Fruit fly (Drosophila melanogaster) whole organism, embryonic: Measurements from ENCODE around the gene CG32829.
A peak's percentile ranks its signal among the peaks of the same experiment; 100 is the strongest.

Source experiments
- Abd-B ChIP-seq: fragments of 200-800 bp; sonication (Bioruptor generic); optimal IDR thresholded peaks from 2 replicates; lab custom pipeline; 2018; ENCODE audit warnings: missing biosample characterization, mild to moderate bottlenecking, missing genetic modification characterization, moderate library complexity
- Antp ChIP-seq: fragments of 200-800 bp; sonication (Bioruptor generic); optimal IDR thresholded peaks from 3 replicates; lab custom pipeline; 2016; ENCODE audit warnings: missing biosample characterization, missing genetic modification characterization
- Asciz ChIP-seq: fragments of 200-800 bp; sonication (Bioruptor generic); optimal IDR thresholded peaks from 2 replicates; lab custom pipeline; 2017; ENCODE audit warnings: missing biosample characterization, mild to moderate bottlenecking, missing genetic modification characterization, missing genetic modification reagents
- Atf3 ChIP-seq: fragments of 200-800 bp; sonication (Bioruptor generic); optimal IDR thresholded peaks from 3 replicates; lab custom pipeline; 2016; ENCODE audit warnings: missing biosample characterization, missing genetic modification characterization
- CG10979 ChIP-seq: fragments of 200-800 bp; sonication (Bioruptor generic); optimal IDR thresholded peaks from 2 replicates; lab custom pipeline; 2018; ENCODE audit warnings: missing biosample characterization, mild to moderate bottlenecking, missing genetic modification characterization, moderate library complexity
- CG11504 ChIP-seq: fragments of 200-800 bp; sonication (Bioruptor generic); optimal IDR thresholded peaks from 3 replicates; lab custom pipeline; 2019; ENCODE audit warnings: missing biosample characterization, mild to moderate bottlenecking, missing genetic modification characterization, moderate library complexity
- CG12155 ChIP-seq: fragments of 200-800 bp; sonication (Bioruptor generic); optimal IDR thresholded peaks from 3 replicates; lab custom pipeline; 2016; ENCODE audit warnings: missing biosample characterization, missing genetic modification characterization
- CG12391 ChIP-seq: fragments of 200-800 bp; sonication (Bioruptor generic); optimal IDR thresholded peaks from 3 replicates; lab custom pipeline; 2018; ENCODE audit warnings: missing biosample characterization, mild to moderate bottlenecking, missing genetic modification characterization, moderate library complexity
- CG12659 ChIP-seq: fragments of 200-800 bp; sonication (Bioruptor generic); optimal IDR thresholded peaks from 3 replicates; lab custom pipeline; 2017; ENCODE audit warnings: mild to moderate bottlenecking, missing biosample characterization, missing genetic modification reagents, missing genetic modification characterization
- CG16779 ChIP-seq: fragments of 200-800 bp; sonication (Bioruptor generic); IDR thresholded peaks from 2 replicates; pipeline ENCODE4 v1.3.6; 2022; ENCODE audit warnings: missing biosample characterization, missing genetic modification characterization
- CG1792 ChIP-seq: fragments of 200-800 bp; sonication (Bioruptor generic); optimal IDR thresholded peaks from 2 replicates; lab custom pipeline; 2016; ENCODE audit warnings: missing biosample characterization, missing genetic modification characterization
- CG18011 ChIP-seq: fragments of 200-800 bp; sonication (Bioruptor generic); optimal IDR thresholded peaks from 2 replicates; lab custom pipeline; 2017; ENCODE audit warnings: missing biosample characterization, missing genetic modification characterization, mild to moderate bottlenecking, moderate library complexity, missing genotype
- CG18764 ChIP-seq: fragments of 200-800 bp; sonication (Bioruptor generic); optimal IDR thresholded peaks from 3 replicates; lab custom pipeline; 2016; ENCODE audit warnings: missing biosample characterization, missing genetic modification characterization
- CG2120 ChIP-seq: fragments of 200-800 bp; sonication (Bioruptor generic); optimal IDR thresholded peaks from 3 replicates; lab custom pipeline; 2016; ENCODE audit warnings: missing biosample characterization, missing genetic modification characterization
- CG30020 ChIP-seq: fragments of 200-800 bp; optimal IDR thresholded peaks from 2 replicates; lab custom pipeline; 2019; ENCODE audit warnings: missing biosample characterization, mild to moderate bottlenecking, missing genetic modification characterization, moderate library complexity
- CG31365 ChIP-seq: fragments of 200-800 bp; sonication (Bioruptor generic); optimal IDR thresholded peaks from 2 replicates; lab custom pipeline; 2018; ENCODE audit warnings: missing biosample characterization, mild to moderate bottlenecking, missing genetic modification characterization
- CG32532 ChIP-seq: fragments of 200-800 bp; sonication (Bioruptor generic); IDR thresholded peaks from 2 replicates; pipeline ENCODE4 v1.3.6; 2022; ENCODE audit warnings: missing biosample characterization, missing genetic modification characterization
- CG3281 ChIP-seq: fragments of 200-800 bp; sonication (Bioruptor generic); optimal IDR thresholded peaks from 3 replicates; lab custom pipeline; 2017; ENCODE audit warnings: missing biosample characterization, mild to moderate bottlenecking, missing genetic modification characterization
- CG34224 ChIP-seq: fragments of 200-800 bp; sonication (Bioruptor generic); IDR thresholded peaks from 3 replicates; pipeline ENCODE4 v1.3.6; 2022; ENCODE audit warnings: missing biosample characterization, missing genetic modification characterization; ENCODE audit not compliant: partially characterized antibody
- CG3995 ChIP-seq: fragments of 200-800 bp; sonication (Bioruptor generic); optimal IDR thresholded peaks from 3 replicates; lab custom pipeline; 2016; ENCODE audit warnings: missing biosample characterization, missing genetic modification characterization
- CG4854 ChIP-seq: fragments of 200-800 bp; sonication (Bioruptor generic); optimal IDR thresholded peaks from 2 replicates; lab custom pipeline; 2016; ENCODE audit warnings: missing biosample characterization, missing genetic modification characterization, inconsistent platforms
- CG6765 ChIP-seq: fragments of 200-800 bp; sonication (Bioruptor generic); optimal IDR thresholded peaks from 3 replicates; lab custom pipeline; 2017; ENCODE audit warnings: missing biosample characterization, mild to moderate bottlenecking, missing genetic modification characterization
- CG9437 ChIP-seq: fragments of 200-800 bp; sonication (Bioruptor generic); optimal IDR thresholded peaks from 2 replicates; lab custom pipeline; 2018; ENCODE audit warnings: missing biosample characterization, mild to moderate bottlenecking, missing genetic modification characterization
- Camta ChIP-seq: fragments of 200-800 bp; sonication (Bioruptor generic); optimal IDR thresholded peaks from 2 replicates; lab custom pipeline; 2016; ENCODE audit warnings: missing biosample characterization, missing genetic modification characterization
- D19A ChIP-seq: fragments of 200-800 bp; optimal IDR thresholded peaks from 3 replicates; lab custom pipeline; 2019; ENCODE audit warnings: missing biosample characterization, mild to moderate bottlenecking, missing genetic modification characterization, moderate library complexity
- Dbx ChIP-seq: fragments of 200-800 bp; sonication (Bioruptor generic); IDR thresholded peaks from 3 replicates; pipeline ENCODE4 v1.3.6; 2022; ENCODE audit warnings: missing biosample characterization, missing genetic modification characterization
- Ets65A ChIP-seq: fragments of 200-800 bp; sonication (Bioruptor generic); peaks from one replicate; lab custom pipeline; 2016; ENCODE audit warnings: missing biosample characterization, missing genetic modification characterization
- Ets97D ChIP-seq: fragments of 200-800 bp; sonication (Bioruptor generic); optimal IDR thresholded peaks from 3 replicates; lab custom pipeline; 2016; ENCODE audit warnings: missing biosample characterization, missing genetic modification characterization
- Fer3 ChIP-seq: fragments of 200-800 bp; sonication (Bioruptor generic); optimal IDR thresholded peaks from 2 replicates; lab custom pipeline; 2018; ENCODE audit warnings: missing biosample characterization, mild to moderate bottlenecking, missing genetic modification characterization, moderate library complexity
- H2.0 ChIP-seq: fragments of 200-800 bp; sonication (Bioruptor generic); IDR thresholded peaks from 2 replicates; pipeline ENCODE4 v1.3.6; 2022; ENCODE audit warnings: missing biosample characterization, missing genetic modification characterization
- HmgZ ChIP-seq: fragments of 200-800 bp; sonication (Bioruptor generic); optimal IDR thresholded peaks from 2 replicates; lab custom pipeline; 2018; ENCODE audit warnings: missing biosample characterization, mild to moderate bottlenecking, missing genetic modification characterization
- NFAT ChIP-seq: fragments of 200-800 bp; sonication (Bioruptor generic); IDR thresholded peaks from 2 replicates; pipeline ENCODE4 v1.3.6; 2022; ENCODE audit warnings: missing biosample characterization, missing genetic modification characterization
- Poxn ChIP-seq: fragments of 200-800 bp; sonication (Bioruptor generic); IDR thresholded peaks from 2 replicates; pipeline ENCODE4 v1.3.6; 2022; ENCODE audit warnings: missing biosample characterization, missing genetic modification characterization
- Rfx ChIP-seq: fragments of 200-800 bp; sonication (Bioruptor generic); IDR thresholded peaks from 2 replicates; pipeline ENCODE4 v1.3.6; 2022; ENCODE audit warnings: missing biosample characterization, missing genetic modification characterization
- Sry-δ ChIP-seq: fragments of 200-800 bp; sonication (Bioruptor generic); optimal IDR thresholded peaks from 2 replicates; lab custom pipeline; 2016; ENCODE audit warnings: missing biosample characterization, missing genetic modification characterization
- bcd ChIP-seq: fragments of 200-800 bp; sonication (Bioruptor generic); optimal IDR thresholded peaks from 2 replicates; lab custom pipeline; 2017; ENCODE audit warnings: missing biosample characterization, mild to moderate bottlenecking, missing genetic modification characterization
- dmrt99B ChIP-seq: fragments of 200-800 bp; sonication (Bioruptor generic); optimal IDR thresholded peaks from 2 replicates; lab custom pipeline; 2018; ENCODE audit warnings: missing biosample characterization, mild to moderate bottlenecking, missing genetic modification characterization, moderate library complexity
- fd102C ChIP-seq: fragments of 200-800 bp; sonication (Bioruptor generic); optimal IDR thresholded peaks from 2 replicates; lab custom pipeline; 2018; ENCODE audit warnings: missing biosample characterization, mild to moderate bottlenecking, missing genetic modification characterization, moderate library complexity
- fd3F ChIP-seq: fragments of 200-800 bp; sonication (Bioruptor generic); optimal IDR thresholded peaks from 2 replicates; lab custom pipeline; 2018; ENCODE audit warnings: missing biosample characterization, mild to moderate bottlenecking, missing genetic modification characterization, moderate library complexity
- fu2 ChIP-seq: fragments of 200-800 bp; sonication (Bioruptor generic); optimal IDR thresholded peaks from 2 replicates; lab custom pipeline; 2016; ENCODE audit warnings: missing biosample characterization, missing genetic modification characterization
- kay ChIP-seq: fragments of 200-800 bp; sonication (Bioruptor generic); optimal IDR thresholded peaks from 2 replicates; lab custom pipeline; 2016; ENCODE audit warnings: missing biosample characterization, missing genetic modification characterization
- prd ChIP-seq, 3 experiments: fragments of >200 bp in 2 of 3; fragments of 200-800 bp in 1 of 3; sonication (Bioruptor generic) in 1 of 3; optimal IDR thresholded peaks in 2 of 3; IDR thresholded peaks in 1 of 3; 2 replicates in 2 of 3; 3 replicates in 1 of 3; pipeline versions ENCODE4 v1.3.6 to Lab custom; 2017 to 2022; ENCODE audit warnings: missing biosample characterization in 1 of 3, missing genetic modification characterization in 1 of 3
- sc ChIP-seq, 3 experiments: fragments of >200 bp in 2 of 3; fragments of 200-800 bp in 1 of 3; sonication (Bioruptor generic) in 1 of 3; optimal IDR thresholded peaks; 2 replicates in 2 of 3; 3 replicates in 1 of 3; lab custom pipeline; 2017; ENCODE audit warnings: mild to moderate bottlenecking in 1 of 3, missing biosample characterization in 1 of 3, missing genetic modification characterization in 1 of 3, missing genetic modification reagents in 1 of 3
- scrt ChIP-seq: fragments of 200-800 bp; sonication (Bioruptor generic); optimal IDR thresholded peaks from 2 replicates; lab custom pipeline; 2018; ENCODE audit warnings: missing biosample characterization, mild to moderate bottlenecking, missing genetic modification characterization, moderate library complexity
- sug ChIP-seq: fragments of 200-800 bp; optimal IDR thresholded peaks from 2 replicates; lab custom pipeline; 2019; ENCODE audit warnings: missing biosample characterization, mild to moderate bottlenecking, missing genetic modification characterization, moderate library complexity
- tap ChIP-seq: fragments of 200-800 bp; optimal IDR thresholded peaks from 3 replicates; lab custom pipeline; 2019; ENCODE audit warnings: missing biosample characterization, mild to moderate bottlenecking, missing genetic modification characterization, moderate library complexity
- tio ChIP-seq: fragments of 200-800 bp; sonication (Bioruptor generic); optimal IDR thresholded peaks from 2 replicates; lab custom pipeline; 2017; ENCODE audit warnings: missing biosample characterization, missing genetic modification characterization, inconsistent platforms
- tx ChIP-seq: fragments of 200-800 bp; sonication (Bioruptor generic); optimal IDR thresholded peaks from 2 replicates; lab custom pipeline; 2016; ENCODE audit warnings: missing biosample characterization, missing genetic modification characterization
- usp ChIP-seq: fragments of >200 bp; optimal IDR thresholded peaks from 2 replicates; lab custom pipeline; 2017; ENCODE audit warnings: missing biosample characterization, missing genetic modification characterization

The CG32829 gene

DNA sequence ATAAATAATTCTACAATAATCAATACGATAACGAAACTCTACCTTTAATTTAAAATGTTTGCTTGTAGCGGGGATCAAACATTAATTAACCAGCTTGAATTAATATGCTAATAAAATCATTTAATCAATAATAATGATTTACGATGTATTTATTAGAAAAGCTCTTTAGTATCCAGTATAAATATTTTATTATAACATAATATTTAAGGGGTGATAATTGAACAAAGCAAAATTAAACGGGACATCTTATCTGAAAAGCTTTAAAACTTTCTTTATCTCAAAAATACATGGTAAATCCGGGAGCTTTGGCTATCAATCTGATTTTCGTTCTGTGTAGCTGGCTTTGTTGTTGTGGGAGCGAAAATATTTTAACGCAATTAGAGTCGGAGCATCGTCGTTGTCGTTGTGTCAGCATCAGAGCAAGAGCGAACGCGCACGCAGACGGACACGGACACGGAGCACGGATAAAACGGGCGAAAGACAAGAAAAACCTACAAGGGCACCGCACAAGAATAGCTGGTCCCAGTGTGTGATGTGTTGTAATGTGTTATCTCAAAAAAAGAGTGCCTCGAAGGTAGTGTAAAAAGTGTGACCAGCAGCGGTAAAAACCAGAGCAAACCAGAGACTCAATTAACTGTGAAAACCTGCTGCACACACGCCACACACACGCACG lies 41.6 kb downstream of the CG32829 start, which contains the start of gene Nlg2 (continued):
- TF ChIP-seq CG18011 (GFP tag; lab: Kevin White, UChicago) (no peak), Atf3 (GFP tag; lab: Kevin White, UChicago) (no peak), CG32532 (GFP tag; lab: Robert Waterston, UW) (no peak), Ets65A (peak; percentile 87), Poxn (GFP tag; lab: Robert Waterston, UW) (no peak), Sry-δ (GFP tag; lab: Kevin White, UChicago) (no peak), CG3995 (no peak), CG1792 (GFP tag; lab: Kevin White, UChicago) (no peak), CG18764 (peak; percentile 32), D19A (tag; lab: Kevin White, UChicago) (peak; percentile 54), sc (optimal IDR thresholded peaks at IDR 0.05; lab: Kevin White, UChicago) (no peak), sc (GFP tag; optimal IDR thresholded peaks at IDR 0.05; lab: Kevin White, UChicago) (peak; percentile 35), CG34224 (no peak), CG3281 (peak; percentile 80), bcd (GFP tag; lab: Kevin White, UChicago) (peak; percentile 62), Dbx (GFP tag; lab: Robert Waterston, UW) (0 out of 3 replicates have a peak, but pooled peaks have one; percentile 42), Asciz (GFP tag; lab: Kevin White, UChicago) (peak; percentile 54), CG12155 (no peak), fd102C (GFP tag; lab: Kevin White, UChicago) (no peak), usp (no peak), Camta (no peak), tio (GFP tag; lab: Kevin White, UChicago) (peak; percentile 68), CG6765 (GFP tag; lab: Kevin White, UChicago) (peak; percentile 63), tx (GFP tag; lab: Kevin White, UChicago) (no peak), Rfx (0 out of 2 replicates have a peak, but pooled peaks have one; percentile 13), tap (peak; percentile 52), CG30020 (tag; lab: Kevin White, UChicago) (peak; percentile 17), CG12659 (peak; percentile 73), Antp (GFP tag; lab: Kevin White, UChicago) (no peak), CG4854 (GFP tag; lab: Kevin White, UChicago) (no peak), fu2 (no peak), sug (tag; lab: Kevin White, UChicago) (peak; percentile 64), CG31365 (tag; lab: Kevin White, UChicago) (no peak), scrt (GFP tag; lab: Kevin White, UChicago) (no peak), CG16779 (peak; percentile 58; the same call in 1 of the 2 replicates), Fer3 (tag; lab: Kevin White, UChicago) (peak; percentile 8), dmrt99B (peak; percentile 82), kay (GFP tag; lab: Kevin White, UChicago) (peak; percentile 17), CG2120 (GFP tag; lab: Kevin White, UChicago) (peak; percentile 32), NFAT (GFP tag; lab: Robert Waterston, UW) (no peak), fd3F (GFP tag; lab: Kevin White, UChicago) (peak; percentile 37), prd (optimal IDR thresholded peaks at IDR 0.05; lab: Kevin White, UChicago) (no peak), prd (GFP tag; IDR thresholded peaks at IDR 0.05; lab: Robert Waterston, UW) (0 out of 3 replicates have a peak, but pooled peaks have one; percentile 17), CG11504 (tag; lab: Kevin White, UChicago) (peak; percentile 84), Abd-B (GFP tag; lab: Kevin White, UChicago) (peak; percentile 59), CG9437 (GFP tag; lab: Kevin White, UChicago) (peak; percentile 75), HmgZ (peak; percentile 1), Ets97D (no peak), CG12391 (tag; lab: Kevin White, UChicago) (peak; percentile 71), CG10979 (tag; lab: Kevin White, UChicago) (peak; percentile 52), H2.0 (no peak)
